Worm (Caenorhabditis elegans) whole organism, mixed stage, embryonic: Measurements from ENCODE around the gene R04B5.7.

Source experiments
- M03D4.4 ChIP-seq: sonication (generic microtip); optimal IDR thresholded peaks from 2 replicates; lab custom pipeline; 2017; ENCODE audit warnings: mild to moderate bottlenecking, missing genetic modification characterization, missing compliant biosample characterization
- bed-3 ChIP-seq: fragments of 200-800 bp; sonication (Bioruptor generic); optimal IDR thresholded peaks from 3 replicates; lab custom pipeline; 2018; ENCODE audit warnings: mild to moderate bottlenecking, missing genetic modification characterization, moderate library complexity, missing compliant biosample characterization
- blmp-1 ChIP-seq: fragments of 150-350 bp; optimal IDR thresholded peaks from 2 replicates; lab custom pipeline; 2014; ENCODE audit warnings: missing biosample characterization, missing genetic modification characterization
- ceh-39 ChIP-seq: fragments of 150-350 bp; optimal IDR thresholded peaks from 2 replicates; lab custom pipeline; 2014; ENCODE audit warnings: missing biosample characterization, missing genetic modification characterization
- ceh-43 ChIP-seq: fragments of 200-800 bp; sonication (Bioruptor generic); optimal IDR thresholded peaks from 2 replicates; lab custom pipeline; 2018; ENCODE audit warnings: mild to moderate bottlenecking, missing genetic modification characterization, moderate library complexity, missing compliant biosample characterization
- ceh-83 ChIP-seq: fragments of 200-800 bp; sonication (Bioruptor generic); optimal IDR thresholded peaks from 2 replicates; lab custom pipeline; 2018; ENCODE audit warnings: mild to moderate bottlenecking, missing genetic modification characterization, missing compliant biosample characterization
- ces-1 ChIP-seq: fragments of 150-350 bp; optimal IDR thresholded peaks from 2 replicates; lab custom pipeline; 2014; ENCODE audit warnings: missing biosample characterization, missing genetic modification reagents, missing genetic modification characterization
- cnd-1 ChIP-seq: fragments of 200-800 bp; sonication (Bioruptor generic); optimal IDR thresholded peaks from 2 replicates; lab custom pipeline; 2018; ENCODE audit warnings: mild to moderate bottlenecking, missing genetic modification characterization, missing compliant biosample characterization
- drap-1 ChIP-seq: fragments of 200-800 bp; sonication (Bioruptor generic); optimal IDR thresholded peaks from 3 replicates; lab custom pipeline; 2018; ENCODE audit warnings: mild to moderate bottlenecking, missing genetic modification characterization, missing compliant biosample characterization
- elt-1 ChIP-seq: sonication (generic microtip); optimal IDR thresholded peaks from 2 replicates; lab custom pipeline; 2017; ENCODE audit warnings: missing genetic modification characterization, mild to moderate bottlenecking, missing compliant biosample characterization, antibody characterized with exemption, moderate library complexity, borderline replicate concordance; ENCODE audit not compliant: insufficient read depth
- elt-3 ChIP-seq: fragments of 150-350 bp; optimal IDR thresholded peaks from 2 replicates; lab custom pipeline; 2014; ENCODE audit warnings: missing biosample characterization, missing genetic modification characterization
- flh-1 ChIP-seq: fragments of 200-800 bp; sonication (Bioruptor generic); optimal IDR thresholded peaks from 2 replicates; lab custom pipeline; 2018; ENCODE audit warnings: mild to moderate bottlenecking, missing genetic modification characterization, moderate library complexity, missing compliant biosample characterization
- ham-2 ChIP-seq: fragments of 200-800 bp; sonication (Bioruptor generic); optimal IDR thresholded peaks from 2 replicates; lab custom pipeline; 2018; ENCODE audit warnings: mild to moderate bottlenecking, missing genetic modification characterization, missing compliant biosample characterization
- hlh-1 ChIP-seq: fragments of 150-350 bp; optimal IDR thresholded peaks from 2 replicates; lab custom pipeline; 2014; ENCODE audit warnings: missing biosample characterization, missing genetic modification reagents, missing genetic modification characterization
- lin-13 ChIP-seq: fragments of 150-350 bp; optimal IDR thresholded peaks from 2 replicates; lab custom pipeline; 2014; ENCODE audit warnings: missing biosample characterization, missing genetic modification characterization
- lin-32 ChIP-seq: fragments of 200-800 bp; sonication (Bioruptor generic); optimal IDR thresholded peaks from 2 replicates; lab custom pipeline; 2018; ENCODE audit warnings: mild to moderate bottlenecking, missing genetic modification characterization, missing compliant biosample characterization
- lsy-2 ChIP-seq: fragments of 150-350 bp; optimal IDR thresholded peaks from 2 replicates; lab custom pipeline; 2014; ENCODE audit warnings: missing biosample characterization, missing genetic modification characterization
- mep-1 ChIP-seq: fragments of 150-350 bp; optimal IDR thresholded peaks from 2 replicates; lab custom pipeline; 2017; ENCODE audit warnings: missing biosample characterization, missing genetic modification reagents, missing genetic modification characterization, inconsistent platforms
- mls-2 ChIP-seq: sonication (generic microtip); optimal IDR thresholded peaks from 2 replicates; lab custom pipeline; 2016; ENCODE audit warnings: mild to moderate bottlenecking, missing genetic modification characterization, moderate library complexity, missing compliant biosample characterization
- nhr-28 ChIP-seq: fragments of 150-350 bp; optimal IDR thresholded peaks from 2 replicates; lab custom pipeline; 2014; ENCODE audit warnings: missing biosample characterization, missing genetic modification characterization
- nhr-76 ChIP-seq: sonication (generic microtip); optimal IDR thresholded peaks from 2 replicates; lab custom pipeline; 2017; ENCODE audit warnings: missing biosample characterization, missing genetic modification characterization
- sem-2 ChIP-seq: fragments of 200-800 bp; sonication (Bioruptor generic); optimal IDR thresholded peaks from 2 replicates; lab custom pipeline; 2018; ENCODE audit warnings: mild to moderate bottlenecking, missing genetic modification characterization, missing compliant biosample characterization
- sptf-1 ChIP-seq: sonication (generic microtip); optimal IDR thresholded peaks from 2 replicates; lab custom pipeline; 2017; ENCODE audit warnings: mild to moderate bottlenecking, missing genetic modification characterization, moderate library complexity, missing compliant biosample characterization
- unc-120 ChIP-seq: sonication (generic microtip); optimal IDR thresholded peaks from 2 replicates; lab custom pipeline; 2017; ENCODE audit warnings: missing genetic modification characterization, missing compliant biosample characterization; ENCODE audit not compliant: poor library complexity, severe bottlenecking
- unc-39 ChIP-seq: fragments of 150-350 bp; optimal IDR thresholded peaks from 2 replicates; lab custom pipeline; 2014; ENCODE audit warnings: missing biosample characterization, missing genetic modification characterization
- zip-8 ChIP-seq: fragments of 150-350 bp; optimal IDR thresholded peaks from 2 replicates; lab custom pipeline; 2014; ENCODE audit warnings: missing biosample characterization, missing genetic modification characterization
- ztf-11 ChIP-seq: fragments of 150-350 bp; optimal IDR thresholded peaks from 2 replicates; lab custom pipeline; 2014; ENCODE audit warnings: missing biosample characterization, missing genetic modification characterization

R04B5.7 gene

DNA sequence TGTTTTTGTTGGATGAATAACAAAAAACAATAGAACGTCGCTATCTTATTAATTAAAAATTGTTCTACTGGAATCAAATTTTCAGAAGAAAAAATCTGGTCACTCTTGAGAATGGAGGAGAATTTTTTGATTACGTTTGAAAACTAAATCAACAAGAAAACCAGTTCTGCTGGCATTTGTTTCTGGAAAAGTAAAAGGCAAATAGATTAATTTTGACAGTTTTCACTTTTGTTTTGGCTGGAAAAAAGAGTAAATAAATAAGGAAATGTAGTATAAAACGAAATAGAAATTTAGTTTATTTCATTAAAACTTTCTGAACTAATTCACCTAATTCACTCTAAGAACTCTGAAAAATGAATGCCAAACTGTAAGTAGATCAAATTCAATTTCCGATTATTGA, 26.1 kb downstream of the R04B5.7 start, which contains the start of gene fipr-13:
Gene fipr-13 (plus strand): TSS at position 301 of the 400 bp plus-strand sequence.
- TF ChIP-seq mls-2 (no peak), elt-3 (tag; lab: Kevin White, UChicago) (no peak), ceh-83 (GFP tag; lab: Kevin White, UChicago) (no peak), nhr-28 (no peak), ceh-39 (no peak), drap-1 (GFP tag; lab: Kevin White, UChicago) (no peak), lin-32 (GFP tag; lab: Kevin White, UChicago) (no peak), blmp-1 (tag; lab: Kevin White, UChicago) (no peak), ceh-43 (GFP tag; lab: Kevin White, UChicago) (no peak), M03D4.4 (no peak), mep-1 (tag; lab: Kevin White, UChicago) (no peak), sptf-1 (tag; lab: Kevin White, UChicago) (no peak), sem-2 (no peak), zip-8 (tag; lab: Kevin White, UChicago) (no peak), cnd-1 (tag; lab: Kevin White, UChicago) (no peak), ztf-11 (tag; lab: Kevin White, UChicago) (no peak), unc-39 (tag; lab: Kevin White, UChicago) (no peak), lin-13 (no peak), ham-2 (no peak)

DNA sequence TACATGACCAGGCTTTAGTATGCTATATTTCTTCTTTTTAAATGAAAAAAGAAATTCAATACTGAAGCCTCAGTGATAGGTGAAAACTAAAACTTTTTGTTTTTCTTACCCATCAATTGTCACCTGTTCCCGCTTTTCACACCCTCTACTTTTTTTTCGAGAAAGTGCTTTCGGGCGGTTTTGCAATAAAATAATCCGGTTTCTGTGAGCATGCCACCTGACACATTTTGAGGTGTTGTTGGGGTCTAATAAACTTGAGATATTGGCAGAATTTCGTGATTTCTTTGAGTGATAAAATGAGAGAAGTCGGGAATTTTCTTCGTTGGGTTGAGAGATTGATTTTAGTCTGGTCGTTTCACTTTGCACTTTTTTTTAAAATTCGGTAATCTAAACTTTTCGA, 30.3 kb downstream of the R04B5.7 start:
- TF ChIP-seq ceh-83 (GFP tag; lab: Kevin White, UChicago) (no peak), unc-120 (tag; lab: Kevin White, UChicago) (peak; percentile 4), ces-1 (no peak), hlh-1 (tag; lab: Kevin White, UChicago) (peak; percentile 68), elt-3 (tag; lab: Kevin White, UChicago) (no peak), elt-1 (tag; lab: Kevin White, UChicago) (no peak), sptf-1 (tag; lab: Kevin White, UChicago) (no peak)

DNA sequence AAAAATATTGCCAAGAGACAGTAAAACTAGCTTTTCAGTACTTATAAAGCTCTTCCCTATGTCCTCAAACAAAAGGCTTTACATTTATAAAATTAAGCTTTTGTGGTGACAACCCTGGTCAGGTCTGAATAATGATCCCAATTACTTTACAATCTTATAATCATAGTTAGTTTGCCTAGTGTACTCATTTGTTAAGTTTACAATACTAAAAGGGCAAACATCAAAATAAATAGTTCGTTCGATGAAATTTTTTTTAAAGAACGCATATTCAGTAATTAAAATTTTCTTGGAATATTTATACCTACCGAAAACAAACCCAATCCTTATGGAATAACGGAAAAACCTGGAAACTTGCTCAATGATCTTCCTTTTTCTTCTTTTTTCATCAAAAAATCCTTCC, 31.6 kb downstream of the R04B5.7 start:
- TF ChIP-seq blmp-1 (tag; lab: Kevin White, UChicago) = no peak
- no peak for TF ChIP-seq nhr-28
- no peak for TF ChIP-seq sem-2
- TF ChIP-seq elt-1 (tag; lab: Kevin White, UChicago) = no peak
- TF ChIP-seq mep-1 (tag; lab: Kevin White, UChicago) = no peak
- TF ChIP-seq flh-1 (GFP tag; lab: Kevin White, UChicago) = no peak
- no peak for TF ChIP-seq bed-3 (GFP tag; lab: Kevin White, UChicago)

DNA sequence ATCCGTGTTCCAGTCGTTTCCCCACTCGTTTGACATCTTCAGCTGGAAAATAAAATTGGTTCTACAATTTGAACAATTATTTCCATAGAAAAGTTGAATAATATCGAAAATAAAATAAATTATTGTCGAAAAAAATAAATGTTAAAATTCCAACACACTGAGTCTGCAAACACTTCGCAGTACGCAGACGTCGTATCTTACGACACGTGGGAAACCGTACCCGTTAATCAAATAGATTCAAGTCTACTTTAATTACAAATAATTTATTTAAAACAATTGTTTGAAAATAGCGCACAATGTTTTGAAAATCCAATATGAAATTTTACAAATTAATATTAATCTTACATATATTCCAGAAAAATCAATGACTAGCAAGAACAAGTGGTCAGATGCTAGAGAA, 35.5 kb downstream of the R04B5.7 start, which contains the start of gene yif-1:
Gene yif-1 (minus strand): TSS at position 42 of the 400 bp plus-strand sequence.
- TF ChIP-seq elt-1 (tag; lab: Kevin White, UChicago) (no peak), lsy-2 (tag; lab: Kevin White, UChicago) (peak; percentile 88), M03D4.4 (no peak), ces-1 (peak; percentile 88)

DNA sequence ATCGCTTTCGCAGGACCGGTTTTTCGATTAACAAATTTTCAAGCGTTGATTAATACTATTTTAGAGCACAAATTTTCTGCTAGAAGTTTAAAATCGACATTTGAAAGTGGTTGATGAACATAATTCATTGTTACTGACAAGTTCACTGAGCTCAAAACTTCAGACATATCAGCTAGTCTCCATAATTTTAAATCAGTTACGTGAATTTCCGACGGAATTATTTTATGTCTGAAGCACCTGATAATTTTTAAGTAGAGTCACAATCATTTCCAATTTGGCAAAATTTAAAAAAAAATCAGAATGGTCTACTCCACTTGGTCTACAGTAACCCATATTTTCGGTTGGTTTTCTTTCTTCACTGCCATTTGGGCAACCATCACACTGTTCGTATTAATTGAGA, 38.5 kb downstream of the R04B5.7 start, which contains the start of gene str-118:
Gene str-118 (plus strand): TSS at position 301 of the 400 bp plus-strand sequence.
- no peak for TF ChIP-seq nhr-76
- TF ChIP-seq elt-1 (tag; lab: Kevin White, UChicago) = no peak
- TF ChIP-seq lin-13 = no peak
- TF ChIP-seq unc-120 (tag; lab: Kevin White, UChicago) = no peak

DNA sequence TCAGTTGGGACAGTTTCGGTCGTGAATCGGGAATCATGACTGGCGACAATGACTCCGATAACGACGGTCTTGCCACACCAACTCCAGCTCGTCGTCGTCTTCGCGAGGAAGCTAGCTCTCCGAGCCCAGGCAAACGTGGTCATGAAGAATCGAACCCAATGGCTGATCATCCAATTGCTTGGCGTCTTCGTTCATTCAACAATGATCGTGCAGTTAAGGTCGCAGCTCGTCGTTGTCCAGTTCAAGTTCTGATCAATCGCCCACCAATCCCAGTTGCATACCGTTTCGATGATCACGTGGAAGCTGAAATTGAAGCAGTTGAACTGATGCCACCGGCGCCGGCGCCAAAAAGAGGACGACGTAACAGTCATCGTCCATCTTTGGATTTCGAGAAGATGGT, 43.2 kb downstream of the R04B5.7 start:
- TF ChIP-seq flh-1 (GFP tag; lab: Kevin White, UChicago) (no peak), blmp-1 (tag; lab: Kevin White, UChicago) (no peak), ztf-11 (tag; lab: Kevin White, UChicago) (no peak), sem-2 (no peak), ceh-83 (GFP tag; lab: Kevin White, UChicago) (no peak)
